Worm (Caenorhabditis elegans) whole organism, mixed stage, embryonic: ENCODE measurements around the gene K01G5.10.
A peak's percentile ranks its signal among the peaks of the same experiment; 100 is the strongest.

Experiments
- M03D4.4 ChIP-seq: sonication (generic microtip); optimal IDR thresholded peaks from 2 replicates; lab custom pipeline; 2017; ENCODE audit warnings: mild to moderate bottlenecking, missing genetic modification characterization, missing compliant biosample characterization
- bed-3 ChIP-seq: fragments of 200-800 bp; sonication (Bioruptor generic); optimal IDR thresholded peaks from 3 replicates; lab custom pipeline; 2018; ENCODE audit warnings: mild to moderate bottlenecking, missing genetic modification characterization, moderate library complexity, missing compliant biosample characterization
- blmp-1 ChIP-seq: fragments of 150-350 bp; optimal IDR thresholded peaks from 2 replicates; lab custom pipeline; 2014; ENCODE audit warnings: missing biosample characterization, missing genetic modification characterization
- ceh-39 ChIP-seq: fragments of 150-350 bp; optimal IDR thresholded peaks from 2 replicates; lab custom pipeline; 2014; ENCODE audit warnings: missing biosample characterization, missing genetic modification characterization
- ceh-43 ChIP-seq: fragments of 200-800 bp; sonication (Bioruptor generic); optimal IDR thresholded peaks from 2 replicates; lab custom pipeline; 2018; ENCODE audit warnings: mild to moderate bottlenecking, missing genetic modification characterization, moderate library complexity, missing compliant biosample characterization
- ceh-83 ChIP-seq: fragments of 200-800 bp; sonication (Bioruptor generic); optimal IDR thresholded peaks from 2 replicates; lab custom pipeline; 2018; ENCODE audit warnings: mild to moderate bottlenecking, missing genetic modification characterization, missing compliant biosample characterization
- ces-1 ChIP-seq: fragments of 150-350 bp; optimal IDR thresholded peaks from 2 replicates; lab custom pipeline; 2014; ENCODE audit warnings: missing biosample characterization, missing genetic modification reagents, missing genetic modification characterization
- cnd-1 ChIP-seq: fragments of 200-800 bp; sonication (Bioruptor generic); optimal IDR thresholded peaks from 2 replicates; lab custom pipeline; 2018; ENCODE audit warnings: mild to moderate bottlenecking, missing genetic modification characterization, missing compliant biosample characterization
- drap-1 ChIP-seq: fragments of 200-800 bp; sonication (Bioruptor generic); optimal IDR thresholded peaks from 3 replicates; lab custom pipeline; 2018; ENCODE audit warnings: mild to moderate bottlenecking, missing genetic modification characterization, missing compliant biosample characterization
- elt-1 ChIP-seq: sonication (generic microtip); optimal IDR thresholded peaks from 2 replicates; lab custom pipeline; 2017; ENCODE audit warnings: missing genetic modification characterization, mild to moderate bottlenecking, missing compliant biosample characterization, antibody characterized with exemption, moderate library complexity, borderline replicate concordance; ENCODE audit not compliant: insufficient read depth
- elt-3 ChIP-seq: fragments of 150-350 bp; optimal IDR thresholded peaks from 2 replicates; lab custom pipeline; 2014; ENCODE audit warnings: missing biosample characterization, missing genetic modification characterization
- flh-1 ChIP-seq: fragments of 200-800 bp; sonication (Bioruptor generic); optimal IDR thresholded peaks from 2 replicates; lab custom pipeline; 2018; ENCODE audit warnings: mild to moderate bottlenecking, missing genetic modification characterization, moderate library complexity, missing compliant biosample characterization
- ham-2 ChIP-seq: fragments of 200-800 bp; sonication (Bioruptor generic); optimal IDR thresholded peaks from 2 replicates; lab custom pipeline; 2018; ENCODE audit warnings: mild to moderate bottlenecking, missing genetic modification characterization, missing compliant biosample characterization
- hlh-1 ChIP-seq: fragments of 150-350 bp; optimal IDR thresholded peaks from 2 replicates; lab custom pipeline; 2014; ENCODE audit warnings: missing biosample characterization, missing genetic modification reagents, missing genetic modification characterization
- lin-13 ChIP-seq: fragments of 150-350 bp; optimal IDR thresholded peaks from 2 replicates; lab custom pipeline; 2014; ENCODE audit warnings: missing biosample characterization, missing genetic modification characterization
- lin-32 ChIP-seq: fragments of 200-800 bp; sonication (Bioruptor generic); optimal IDR thresholded peaks from 2 replicates; lab custom pipeline; 2018; ENCODE audit warnings: mild to moderate bottlenecking, missing genetic modification characterization, missing compliant biosample characterization
- lsy-2 ChIP-seq: fragments of 150-350 bp; optimal IDR thresholded peaks from 2 replicates; lab custom pipeline; 2014; ENCODE audit warnings: missing biosample characterization, missing genetic modification characterization
- mep-1 ChIP-seq: fragments of 150-350 bp; optimal IDR thresholded peaks from 2 replicates; lab custom pipeline; 2017; ENCODE audit warnings: missing biosample characterization, missing genetic modification reagents, missing genetic modification characterization, inconsistent platforms
- mls-2 ChIP-seq: sonication (generic microtip); optimal IDR thresholded peaks from 2 replicates; lab custom pipeline; 2016; ENCODE audit warnings: mild to moderate bottlenecking, missing genetic modification characterization, moderate library complexity, missing compliant biosample characterization
- nhr-12 ChIP-seq: fragments of 150-350 bp; optimal IDR thresholded peaks from 2 replicates; lab custom pipeline; 2014; ENCODE audit warnings: missing biosample characterization, missing genetic modification characterization
- nhr-2 ChIP-seq: fragments of 150-350 bp; optimal IDR thresholded peaks from 2 replicates; lab custom pipeline; 2014; ENCODE audit warnings: missing biosample characterization, missing genetic modification characterization
- nhr-237 ChIP-seq: fragments of 150-350 bp; optimal IDR thresholded peaks from 2 replicates; lab custom pipeline; 2014; ENCODE audit warnings: missing biosample characterization, missing genetic modification characterization
- nhr-28 ChIP-seq: fragments of 150-350 bp; optimal IDR thresholded peaks from 2 replicates; lab custom pipeline; 2014; ENCODE audit warnings: missing biosample characterization, missing genetic modification characterization
- nhr-76 ChIP-seq: sonication (generic microtip); optimal IDR thresholded peaks from 2 replicates; lab custom pipeline; 2017; ENCODE audit warnings: missing biosample characterization, missing genetic modification characterization
- pha-4 ChIP-seq: fragments of 150-350 bp; optimal IDR thresholded peaks from 2 replicates; lab custom pipeline; 2018; ENCODE audit warnings: missing biosample characterization, missing genetic modification reagents, missing genetic modification characterization
- sem-2 ChIP-seq: fragments of 200-800 bp; sonication (Bioruptor generic); optimal IDR thresholded peaks from 2 replicates; lab custom pipeline; 2018; ENCODE audit warnings: mild to moderate bottlenecking, missing genetic modification characterization, missing compliant biosample characterization
- snpc-4 ChIP-seq: fragments of 150-350 bp; optimal IDR thresholded peaks from 2 replicates; lab custom pipeline; 2014; ENCODE audit warnings: missing biosample characterization, missing genetic modification characterization
- sptf-1 ChIP-seq: sonication (generic microtip); optimal IDR thresholded peaks from 2 replicates; lab custom pipeline; 2017; ENCODE audit warnings: mild to moderate bottlenecking, missing genetic modification characterization, moderate library complexity, missing compliant biosample characterization
- unc-120 ChIP-seq: sonication (generic microtip); optimal IDR thresholded peaks from 2 replicates; lab custom pipeline; 2017; ENCODE audit warnings: missing genetic modification characterization, missing compliant biosample characterization; ENCODE audit not compliant: poor library complexity, severe bottlenecking
- unc-39 ChIP-seq: fragments of 150-350 bp; optimal IDR thresholded peaks from 2 replicates; lab custom pipeline; 2014; ENCODE audit warnings: missing biosample characterization, missing genetic modification characterization
- unc-62 ChIP-seq: fragments of 150-350 bp; optimal IDR thresholded peaks from 2 replicates; lab custom pipeline; 2014; ENCODE audit warnings: missing biosample characterization, missing genetic modification reagents, missing genetic modification characterization
- zip-8 ChIP-seq: fragments of 150-350 bp; optimal IDR thresholded peaks from 2 replicates; lab custom pipeline; 2014; ENCODE audit warnings: missing biosample characterization, missing genetic modification characterization

K01G5.10 gene

DNA sequence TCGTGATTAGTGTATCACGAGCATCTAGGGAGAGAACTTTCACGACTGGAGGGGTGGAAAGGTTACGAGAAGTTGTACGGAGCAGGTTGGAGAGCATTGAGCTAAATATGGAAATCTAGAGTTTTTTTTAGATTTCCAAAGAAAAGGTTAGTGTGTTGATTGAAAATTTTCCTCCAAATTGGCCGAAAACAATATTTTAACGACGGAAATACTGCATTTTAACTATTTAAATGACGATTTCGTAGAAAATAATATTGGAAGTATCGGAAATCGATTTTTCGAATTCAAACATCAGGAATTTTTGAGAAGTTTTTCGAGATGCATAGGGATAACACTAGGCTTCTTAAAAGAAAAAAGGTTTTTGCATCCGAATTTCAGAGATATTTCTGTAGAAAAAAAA, at the start of gene K01G5.10:
Gene K01G5.10 (minus strand): TSS at position 101 of the 400 bp plus-strand sequence.
- TF ChIP-seq mep-1 (no peak), lin-13 (tag; lab: Kevin White, UChicago) (no peak), ham-2 (GFP tag; lab: Kevin White, UChicago) (no peak), sem-2 (no peak), blmp-1 (tag; lab: Kevin White, UChicago) (no peak), ces-1 (no peak), elt-1 (tag; lab: Kevin White, UChicago) (no peak), snpc-4 (no peak), elt-3 (tag; lab: Kevin White, UChicago) (no peak), nhr-76 (tag; lab: Kevin White, UChicago) (no peak), ceh-39 (tag; lab: Kevin White, UChicago) (no peak), flh-1 (GFP tag; lab: Kevin White, UChicago) (no peak), unc-39 (tag; lab: Kevin White, UChicago) (no peak), ceh-83 (no peak), M03D4.4 (tag; lab: Kevin White, UChicago) (no peak), zip-8 (tag; lab: Kevin White, UChicago) (no peak), lin-32 (GFP tag; lab: Kevin White, UChicago) (no peak), nhr-12 (tag; lab: Kevin White, UChicago) (no peak)

DNA sequence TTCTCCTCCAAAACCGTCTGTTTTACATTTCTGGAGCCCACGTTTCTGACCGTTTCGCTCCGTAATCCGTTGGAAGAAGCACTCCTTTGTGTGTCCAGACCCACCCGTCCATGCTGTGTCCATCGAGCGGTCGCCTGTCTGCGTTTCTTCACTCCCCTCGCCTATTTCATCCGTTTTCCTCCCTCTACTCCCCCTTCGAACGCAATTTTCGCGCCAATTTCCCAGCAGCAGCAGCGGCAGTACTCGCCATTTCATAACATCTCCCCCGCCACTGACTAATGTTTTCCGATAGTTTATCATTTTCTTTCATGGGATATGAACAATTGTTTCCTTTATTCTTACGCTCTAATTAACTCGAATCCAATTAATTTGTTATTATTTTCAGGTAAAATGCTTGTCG, 49.6 kb upstream of the K01G5.10 start:
- TF ChIP-seq ceh-83, result no peak
- peak; percentile 39 for TF ChIP-seq unc-120 (tag; lab: Kevin White, UChicago)
- peak; percentile 43 for TF ChIP-seq ces-1
- TF ChIP-seq ham-2 (GFP tag; lab: Kevin White, UChicago), result peak; percentile 64
- TF ChIP-seq lsy-2 (tag; lab: Kevin White, UChicago), result no peak
- TF ChIP-seq ceh-43 (GFP tag; lab: Kevin White, UChicago), result peak; percentile 17
- peak; percentile 11 for TF ChIP-seq mep-1

DNA sequence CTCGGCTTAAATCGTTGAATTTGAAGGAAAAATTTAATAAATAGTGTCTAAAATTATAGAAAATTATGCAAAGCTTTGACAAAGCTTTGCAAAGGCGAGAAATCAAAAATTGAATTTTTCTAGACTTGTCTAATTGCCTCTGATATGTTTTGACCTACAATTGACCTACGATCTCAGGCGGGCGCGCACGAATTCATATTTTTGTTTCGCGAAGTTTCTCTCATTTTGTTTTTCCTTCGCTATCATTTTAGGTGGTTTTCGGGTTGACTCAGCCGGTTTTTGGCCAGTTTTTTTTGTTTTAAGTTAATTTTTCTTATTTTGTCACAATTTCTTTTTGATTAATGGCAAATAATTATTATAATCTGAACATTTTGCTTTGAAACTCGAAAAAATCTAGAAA, 48.9 kb upstream of the K01G5.10 start:
- no peak for TF ChIP-seq zip-8 (tag; lab: Kevin White, UChicago)
- no peak for TF ChIP-seq unc-62 (GFP tag; lab: Kevin White, UChicago)
- no peak for TF ChIP-seq cnd-1
- TF ChIP-seq nhr-76 (tag; lab: Kevin White, UChicago), result no peak
- TF ChIP-seq ces-1, result no peak
- no peak for TF ChIP-seq elt-1 (tag; lab: Kevin White, UChicago)
- TF ChIP-seq drap-1, result no peak
- TF ChIP-seq bed-3 (GFP tag; lab: Kevin White, UChicago), result no peak
- TF ChIP-seq ham-2 (GFP tag; lab: Kevin White, UChicago), result no peak
- no peak for TF ChIP-seq hlh-1 (tag; lab: Kevin White, UChicago)
- TF ChIP-seq ceh-83, result no peak
- TF ChIP-seq ceh-43 (GFP tag; lab: Kevin White, UChicago), result no peak
- TF ChIP-seq nhr-12 (tag; lab: Kevin White, UChicago), result no peak
- no peak for TF ChIP-seq nhr-28 (tag; lab: Kevin White, UChicago)
- TF ChIP-seq pha-4 (tag; lab: Kevin White, UChicago), result no peak
- TF ChIP-seq blmp-1 (tag; lab: Kevin White, UChicago), result no peak
- TF ChIP-seq mep-1, result no peak
- no peak for TF ChIP-seq flh-1 (GFP tag; lab: Kevin White, UChicago)
- no peak for TF ChIP-seq nhr-237
- no peak for TF ChIP-seq nhr-2 (tag; lab: Kevin White, UChicago)
- TF ChIP-seq, all 35 proteins: peak for 0

DNA sequence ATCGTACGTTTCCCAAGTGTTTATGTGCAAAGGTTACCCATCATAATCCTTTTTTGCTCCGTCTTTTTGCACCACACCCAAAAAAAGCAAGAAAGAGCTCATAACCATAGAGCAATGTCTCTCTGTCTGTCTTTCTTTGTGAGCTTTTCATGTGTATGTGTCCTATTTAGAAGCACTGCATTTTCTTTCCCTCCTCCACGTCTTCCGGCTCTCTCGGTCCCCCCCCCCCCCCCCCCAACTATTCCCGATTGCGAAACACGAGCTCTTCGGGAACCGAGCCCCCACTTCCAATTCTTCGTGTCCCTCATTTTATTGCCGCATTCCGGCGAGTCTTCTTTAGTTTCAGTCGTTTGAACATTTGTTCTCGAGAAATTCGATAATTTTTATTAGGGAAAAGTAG, 48.5 kb upstream of the K01G5.10 start:
- no peak for TF ChIP-seq elt-1 (tag; lab: Kevin White, UChicago)
- TF ChIP-seq nhr-28 (tag; lab: Kevin White, UChicago), result no peak
- no peak for TF ChIP-seq flh-1 (GFP tag; lab: Kevin White, UChicago)
- peak; percentile 9 for TF ChIP-seq sptf-1 (tag; lab: Kevin White, UChicago)
- TF ChIP-seq nhr-2 (tag; lab: Kevin White, UChicago), result no peak
- TF ChIP-seq snpc-4, result no peak
- TF ChIP-seq mls-2, result peak; percentile 6
- no peak for TF ChIP-seq mep-1
- TF ChIP-seq unc-62 (GFP tag; lab: Kevin White, UChicago), result no peak
- no peak for TF ChIP-seq blmp-1 (tag; lab: Kevin White, UChicago)
- TF ChIP-seq, all 35 proteins: peak for 2
